Worm (Caenorhabditis elegans) whole organism, late embryonic: ENCODE results near the gene C08E8.9.
"Not testable (repeated sequence)": the region's sequence is repeated elsewhere in the genome, so short reads cannot be mapped to it uniquely, and the experiment has no call there.

Source experiments
- C08G9.2 ChIP-seq: sonication (generic microtip); optimal IDR thresholded peaks from 2 replicates; lab custom pipeline; 2016; ENCODE audit warnings: mild to moderate bottlenecking, missing genetic modification characterization, moderate library complexity, missing compliant biosample characterization
- C38D4.7 ChIP-seq: fragments of 200-800 bp; sonication (Bioruptor generic); optimal IDR thresholded peaks from 2 replicates; lab custom pipeline; 2018; ENCODE audit warnings: mild to moderate bottlenecking, missing genetic modification characterization, moderate library complexity, missing compliant biosample characterization
- F13H6.1 ChIP-seq: sonication (generic microtip); optimal IDR thresholded peaks from 2 replicates; lab custom pipeline; 2016; ENCODE audit warnings: missing genetic modification characterization, missing compliant biosample characterization
- T23F11.4 ChIP-seq: fragments of 200-800 bp; sonication (Bioruptor generic); optimal IDR thresholded peaks from 2 replicates; lab custom pipeline; 2018; ENCODE audit warnings: mild to moderate bottlenecking, missing genetic modification characterization, missing compliant biosample characterization
- Y22D7AL.16 ChIP-seq: sonication (generic microtip); optimal IDR thresholded peaks from 2 replicates; lab custom pipeline; 2016; ENCODE audit warnings: missing genetic modification characterization, missing compliant biosample characterization
- ama-1 ChIP-seq: fragments of 150-350 bp; optimal IDR thresholded peaks from 2 replicates; lab custom pipeline; 2014
- ceh-18 ChIP-seq: sonication (generic microtip); optimal IDR thresholded peaks from 2 replicates; lab custom pipeline; 2016; ENCODE audit warnings: missing genetic modification characterization, missing compliant biosample characterization
- ceh-19 ChIP-seq: fragments of 200-800 bp; sonication (Bioruptor generic); optimal IDR thresholded peaks from 2 replicates; lab custom pipeline; 2018; ENCODE audit warnings: mild to moderate bottlenecking, missing genetic modification characterization, missing compliant biosample characterization
- ceh-24 ChIP-seq: sonication (generic microtip); optimal IDR thresholded peaks from 2 replicates; lab custom pipeline; 2016; ENCODE audit warnings: mild to moderate bottlenecking, missing genetic modification characterization, missing compliant biosample characterization
- ceh-30 ChIP-seq: fragments of 150-350 bp; optimal IDR thresholded peaks from 2 replicates; lab custom pipeline; 2014; ENCODE audit warnings: missing biosample characterization, missing genetic modification characterization
- ceh-45 ChIP-seq: fragments of 200-800 bp; sonication (Bioruptor generic); IDR thresholded peaks from 2 replicates; pipeline ENCODE4 v1.3.6; 2022; ENCODE audit warnings: missing genetic modification reagents, missing genetic modification characterization, missing compliant biosample characterization
- ceh-6 ChIP-seq: fragments of 200-800 bp; sonication (Bioruptor generic); optimal IDR thresholded peaks from 2 replicates; lab custom pipeline; 2018; ENCODE audit warnings: mild to moderate bottlenecking, missing genetic modification characterization, missing compliant biosample characterization
- ceh-9 ChIP-seq: sonication (generic microtip); optimal IDR thresholded peaks from 2 replicates; lab custom pipeline; 2016; ENCODE audit warnings: mild to moderate bottlenecking, missing genetic modification characterization, inconsistent platforms, missing compliant biosample characterization
- dmd-4 ChIP-seq: sonication (generic microtip); optimal IDR thresholded peaks from 2 replicates; lab custom pipeline; 2016; ENCODE audit warnings: borderline replicate concordance, missing genetic modification characterization, missing compliant biosample characterization
- dve-1 ChIP-seq: sonication (generic microtip); optimal IDR thresholded peaks from 2 replicates; lab custom pipeline; 2017; ENCODE audit warnings: antibody characterized with exemption, mild to moderate bottlenecking, missing genetic modification characterization, missing compliant biosample characterization
- elt-4 ChIP-seq: sonication (generic microtip); optimal IDR thresholded peaks from 2 replicates; lab custom pipeline; 2016; ENCODE audit warnings: missing genetic modification characterization, missing compliant biosample characterization
- eyg-1 ChIP-seq: sonication (generic microtip); optimal IDR thresholded peaks from 2 replicates; lab custom pipeline; 2016; ENCODE audit warnings: missing genotype, missing genetic modification characterization, missing compliant biosample characterization
- fkh-10 ChIP-seq: fragments of 150-350 bp; optimal IDR thresholded peaks from 2 replicates; lab custom pipeline; 2014; ENCODE audit warnings: missing biosample characterization, missing genetic modification reagents, missing genetic modification characterization
- gmeb-2 ChIP-seq: sonication (generic microtip); optimal IDR thresholded peaks from 2 replicates; lab custom pipeline; 2016; ENCODE audit warnings: missing genetic modification characterization, inconsistent platforms, missing compliant biosample characterization
- hlh-30 ChIP-seq: sonication (generic microtip); optimal IDR thresholded peaks from 2 replicates; lab custom pipeline; 2017; ENCODE audit warnings: antibody characterized with exemption, missing genetic modification characterization, missing compliant biosample characterization; ENCODE audit not compliant: insufficient read depth
- hlh-6 ChIP-seq: sonication (generic microtip); optimal IDR thresholded peaks from 2 replicates; lab custom pipeline; 2016; ENCODE audit warnings: missing genotype, missing genetic modification characterization, missing compliant biosample characterization
- hlh-8 ChIP-seq: sonication (generic microtip); optimal IDR thresholded peaks from 2 replicates; lab custom pipeline; 2016; ENCODE audit warnings: missing genotype, missing genetic modification characterization, missing compliant biosample characterization
- lim-6 ChIP-seq: sonication (generic microtip); optimal IDR thresholded peaks from 2 replicates; lab custom pipeline; 2016; ENCODE audit warnings: missing genetic modification characterization, missing compliant biosample characterization
- lin-11 ChIP-seq: fragments of 200-800 bp; sonication (Bioruptor generic); optimal IDR thresholded peaks from 2 replicates; lab custom pipeline; 2018; ENCODE audit warnings: mild to moderate bottlenecking, missing genetic modification characterization, missing compliant biosample characterization
- mec-3 ChIP-seq: sonication (generic microtip); optimal IDR thresholded peaks from 2 replicates; lab custom pipeline; 2016; ENCODE audit warnings: borderline replicate concordance, missing genetic modification characterization, missing compliant biosample characterization
- nhr-11 ChIP-seq: fragments of 150-350 bp; optimal IDR thresholded peaks from 2 replicates; lab custom pipeline; 2014; ENCODE audit warnings: missing biosample characterization, missing genetic modification characterization
- npax-4 ChIP-seq: sonication (generic microtip); optimal IDR thresholded peaks from 2 replicates; lab custom pipeline; 2016; ENCODE audit warnings: missing genetic modification characterization, missing compliant biosample characterization
- odd-2 ChIP-seq: sonication (generic microtip); optimal IDR thresholded peaks from 2 replicates; lab custom pipeline; 2017; ENCODE audit warnings: antibody characterized with exemption, mild to moderate bottlenecking, missing genetic modification characterization, missing compliant biosample characterization
- pha-2 ChIP-seq: sonication (generic microtip); optimal IDR thresholded peaks from 2 replicates; lab custom pipeline; 2017; ENCODE audit warnings: mild to moderate bottlenecking, missing genetic modification characterization, missing compliant biosample characterization
- pha-4 ChIP-seq: fragments of 150-350 bp; optimal IDR thresholded peaks from 2 replicates; lab custom pipeline; 2018; ENCODE audit warnings: missing biosample characterization, missing genetic modification reagents, missing genetic modification characterization
- pros-1 ChIP-seq: fragments of 150-350 bp; optimal IDR thresholded peaks from 2 replicates; lab custom pipeline; 2014; ENCODE audit warnings: missing biosample characterization, missing genetic modification reagents, missing genetic modification characterization
- rnt-1 ChIP-seq: sonication (generic microtip); optimal IDR thresholded peaks from 2 replicates; lab custom pipeline; 2016; ENCODE audit warnings: missing genetic modification characterization, missing compliant biosample characterization
- sdc-2 ChIP-seq: sonication (generic microtip); optimal IDR thresholded peaks from 2 replicates; lab custom pipeline; 2016; ENCODE audit warnings: missing genotype, missing genetic modification characterization, missing compliant biosample characterization
- sox-4 ChIP-seq: sonication (generic microtip); optimal IDR thresholded peaks from 2 replicates; lab custom pipeline; 2017; ENCODE audit warnings: mild to moderate bottlenecking, missing genetic modification characterization, inconsistent platforms, missing compliant biosample characterization
- syd-9 ChIP-seq: sonication (generic microtip); optimal IDR thresholded peaks from 2 replicates; lab custom pipeline; 2016; ENCODE audit warnings: mild to moderate bottlenecking, missing genetic modification characterization, moderate library complexity, missing compliant biosample characterization
- ttx-3 ChIP-seq: sonication (generic microtip); optimal IDR thresholded peaks from 2 replicates; lab custom pipeline; 2016; ENCODE audit warnings: missing genetic modification reagents, missing genetic modification characterization, missing compliant biosample characterization
- unc-42 ChIP-seq: sonication (generic microtip); optimal IDR thresholded peaks from 2 replicates; lab custom pipeline; 2016; ENCODE audit warnings: missing genotype, missing genetic modification characterization, missing compliant biosample characterization
- zip-5 ChIP-seq: sonication (generic microtip); optimal IDR thresholded peaks from 2 replicates; lab custom pipeline; 2016; ENCODE audit warnings: missing genetic modification characterization, missing compliant biosample characterization

The C08E8.9 gene

ce11 chrV:18395649-18396048 lies 31.0 kb downstream of the C08E8.9 start, which contains the start of gene Y51A2B.9:
Gene Y51A2B.9, minus strand, starts transcription at chrV:18395749.
- TF ChIP-seq T23F11.4 (GFP tag; lab: Kevin White, UChicago) (no peak), ttx-3 (tag; lab: Kevin White, UChicago) (no peak), ceh-18 (tag; lab: Kevin White, UChicago) (no peak)

ce11 chrV:18397814-18398213 lies 33.2 kb downstream of the C08E8.9 start, which contains the start of gene Y51A2B.16:
Gene Y51A2B.16, minus strand, starts transcription at chrV:18397914.
- TF ChIP-seq hlh-8 (tag; lab: Kevin White, UChicago) (no peak), ceh-45 (GFP tag; lab: Robert Waterston, UW) (no peak), syd-9 (tag; lab: Kevin White, UChicago) (no peak)

- TF ChIP-seq hlh-6 (tag; lab: Kevin White, UChicago), result no peak
- no peak for TF ChIP-seq nhr-11 (tag; lab: Kevin White, UChicago)
- no peak for TF ChIP-seq F13H6.1
- no peak for TF ChIP-seq rnt-1 (tag; lab: Kevin White, UChicago)
- no peak for TF ChIP-seq unc-42 (tag; lab: Kevin White, UChicago)
- TF ChIP-seq T23F11.4 (GFP tag; lab: Kevin White, UChicago), result no peak
- no peak for TF ChIP-seq zip-5 (tag; lab: Kevin White, UChicago)
- TF ChIP-seq npax-4 (tag; lab: Kevin White, UChicago), result no peak
- no peak for TF ChIP-seq ceh-6 (GFP tag; lab: Kevin White, UChicago)
- no peak for TF ChIP-seq pros-1 (tag; lab: Kevin White, UChicago)
- no peak for TF ChIP-seq ama-1 (lab: Kevin White, UChicago)
- no peak for TF ChIP-seq eyg-1 (tag; lab: Kevin White, UChicago)
- TF ChIP-seq pha-4, result no peak
- TF ChIP-seq lin-11 (tag; lab: Kevin White, UChicago), result no peak
- TF ChIP-seq ceh-9, result no peak
- no peak for TF ChIP-seq gmeb-2 (tag; lab: Kevin White, UChicago)
- no peak for TF ChIP-seq hlh-30 (tag; lab: Kevin White, UChicago)
- TF ChIP-seq sdc-2 (tag; lab: Kevin White, UChicago), result no peak
Measured at ce11 chrV:18402743-18403142, 38.1 kb downstream of the C08E8.9 start.

ce11 chrV:18404767-18405166 lies 40.1 kb downstream of the C08E8.9 start, which contains the start of gene srh-209:
Gene srh-209, minus strand, starts transcription at chrV:18404867.
- TF ChIP-seq lim-6; ceh-6 (GFP tag; lab: Kevin White, UChicago); sox-4: not testable (repeated sequence)

- TF ChIP-seq C38D4.7 (GFP tag; lab: Kevin White, UChicago) (no peak), ceh-24 (tag; lab: Kevin White, UChicago) (no peak), pha-2 (tag; lab: Kevin White, UChicago) (no peak), fkh-10 (no peak), ceh-19 (GFP tag; lab: Kevin White, UChicago) (no peak), hlh-8 (tag; lab: Kevin White, UChicago) (no peak), Y22D7AL.16 (no peak), ama-1 (lab: Kevin White, UChicago) (no peak), ttx-3 (tag; lab: Kevin White, UChicago) (no peak)
Measured at ce11 chrV:18410142-18410541, 45.5 kb downstream of the C08E8.9 start, which contains the start of gene srh-207. Gene srh-207, minus strand, starts transcription at chrV:18410242.

- TF ChIP-seq ceh-45 (GFP tag; lab: Robert Waterston, UW) (no peak), dmd-4 (tag; lab: Kevin White, UChicago) (no peak), ceh-9 (no peak), dve-1 (no peak), ttx-3 (tag; lab: Kevin White, UChicago) (no peak), F13H6.1 (no peak), mec-3 (tag; lab: Kevin White, UChicago) (no peak), lin-11 (tag; lab: Kevin White, UChicago) (no peak), npax-4 (tag; lab: Kevin White, UChicago) (no peak), ceh-30 (tag; lab: Kevin White, UChicago) (no peak), odd-2 (no peak), unc-42 (tag; lab: Kevin White, UChicago) (no peak), C08G9.2 (tag; lab: Kevin White, UChicago) (no peak), hlh-30 (tag; lab: Kevin White, UChicago) (no peak), elt-4 (tag; lab: Kevin White, UChicago) (no peak)
- TF ChIP-seq, all 69 proteins: peak for 0
Measured at ce11 chrV:18412351-18412750, 47.7 kb downstream of the C08E8.9 start.
